Fruit fly (Drosophila melanogaster): ENCODE measurements around the gene Best1.

dm6 chr3R:10112195-10112594 is 58.1 kb downstream of the Best1 start, which contains the start of gene CAH7:
- TF ChIP-seq Dfd (GFP tag; optimal IDR thresholded peaks at IDR 0.05) = no peak
- no peak for TF ChIP-seq br (GFP tag; optimal IDR thresholded peaks at IDR 0.05)
- no peak for TF ChIP-seq woc (GFP tag; optimal IDR thresholded peaks at IDR 0.05)
- no peak for TF ChIP-seq Rel (GFP tag; optimal IDR thresholded peaks at IDR 0.05)
- no peak for TF ChIP-seq Rel (tag; optimal IDR thresholded peaks at IDR 0.05)
- no peak for TF ChIP-seq psq (GFP tag; optimal IDR thresholded peaks at IDR 0.05)
- no peak for TF ChIP-seq pan (optimal IDR thresholded peaks at IDR 0.05)
- no peak for TF ChIP-seq dmrt93B (GFP tag; optimal IDR thresholded peaks at IDR 0.05)
- TF ChIP-seq usp (GFP tag; optimal IDR thresholded peaks at IDR 0.05) = no peak
- no peak for TF ChIP-seq Abd-B (GFP tag; optimal IDR thresholded peaks at IDR 0.05)
- no peak for TF ChIP-seq h (GFP tag; optimal IDR thresholded peaks at IDR 0.05)
- TF ChIP-seq sage (GFP tag; optimal IDR thresholded peaks at IDR 0.05) = no peak

Measured in whole organism, wandering third instar larva.